Worm (Caenorhabditis elegans): ENCODE data around the gene F47B8.8.
A peak's percentile ranks its signal among the peaks of the same experiment; 100 is the strongest.

The F47B8.8 gene

ce11 chrV:14355738-14356368 is 24.3 kb downstream of the F47B8.8 start, which contains the start of gene cyn-1 (continued):
- TF ChIP-seq bed-1 (GFP tag; IDR thresholded peaks at IDR 0.05) (no peak), ztf-25 (GFP tag; IDR thresholded peaks at IDR 0.05) (no peak), egl-44 (GFP tag; IDR thresholded peaks at IDR 0.05) (no peak), ets-4 (GFP tag; optimal IDR thresholded peaks at IDR 0.05) (no peak), zim-3 (tag; optimal IDR thresholded peaks at IDR 0.05) (no peak), hmg-20 (GFP tag; IDR thresholded peaks at IDR 0.05) (no peak), madf-8 (GFP tag; conservative IDR thresholded peaks at IDR 0.05) (peak; percentile 34; the same call in 1 of the 2 replicates), snpc-4 (GFP tag; optimal IDR thresholded peaks at IDR 0.05) (no peak), snpc-4 (tag; optimal IDR thresholded peaks at IDR 0.05) (peak; percentile 42 to 75 (median 59)), let-526 (GFP tag; IDR thresholded peaks at IDR 0.05) (no peak), ztf-26 (tag; optimal IDR thresholded peaks at IDR 0.05) (peak; percentile 42), egl-18 (GFP tag; IDR thresholded peaks at IDR 0.05) (no peak), hlh-26 (GFP tag; conservative IDR thresholded peaks at IDR 0.05) (no peak), T26A5.8 (tag; optimal IDR thresholded peaks at IDR 0.05) (no peak), F22D6.2 (tag; optimal IDR thresholded peaks at IDR 0.05) (peak; percentile 15), F55B11.4 (tag; optimal IDR thresholded peaks at IDR 0.05; ENCODE audit: borderline replicate concordance, insufficient read depth) (no peak), madf-3 (GFP tag; IDR thresholded peaks at IDR 0.05) (no peak), lin-54 (GFP tag; optimal IDR thresholded peaks at IDR 0.05) (peak; percentile 96), aptf-2 (GFP tag; conservative IDR thresholded peaks at IDR 0.05) (no peak), pha-4 (tag; optimal IDR thresholded peaks at IDR 0.05) (no peak), somi-1 (GFP tag; optimal IDR thresholded peaks at IDR 0.05) (no peak), ceh-79 (tag; optimal IDR thresholded peaks at IDR 0.05) (no peak), F33H1.4 (GFP tag; IDR thresholded peaks at IDR 0.05) (0 out of 2 replicates have a peak, but pooled peaks have one; percentile 52), ama-1 (optimal IDR thresholded peaks at IDR 0.05) (peak; percentile 20), ama-1 (GFP tag; optimal IDR thresholded peaks at IDR 0.05) (no peak), Y67H2A.10 (GFP tag; conservative IDR thresholded peaks at IDR 0.05) (no peak), tlf-1 (GFP tag; optimal IDR thresholded peaks at IDR 0.05) (no peak), rpc-1 (optimal IDR thresholded peaks at IDR 0.05) (no peak), rpc-1 (tag; optimal IDR thresholded peaks at IDR 0.05) (no peak), snpc-3.4 (tag; optimal IDR thresholded peaks at IDR 0.05) (peak; percentile 71), lsl-1 (GFP tag; optimal IDR thresholded peaks at IDR 0.05) (peak; percentile 65), atf-7 (tag; optimal IDR thresholded peaks at IDR 0.05) (no peak), lin-40 (tag; optimal IDR thresholded peaks at IDR 0.05) (peak; percentile 81), nfya-1 (tag; optimal IDR thresholded peaks at IDR 0.05; ENCODE audit: borderline replicate concordance, insufficient read depth) (no peak), C17E4.6 (GFP tag; IDR thresholded peaks at IDR 0.05) (no peak), aptf-3 (GFP tag; IDR thresholded peaks at IDR 0.05) (no peak), F10E7.11 (tag; optimal IDR thresholded peaks at IDR 0.05) (no peak), F39B2.1 (GFP tag; IDR thresholded peaks at IDR 0.05) (no peak), Y53F4B.3 (GFP tag; IDR thresholded peaks at IDR 0.05) (no peak), mes-4 (tag; optimal IDR thresholded peaks at IDR 0.05) (no peak), ztf-18 (tag; optimal IDR thresholded peaks at IDR 0.05) (peak; percentile 96), nhr-90 (tag; optimal IDR thresholded peaks at IDR 0.05) (no peak), ceh-58 (GFP tag; IDR thresholded peaks at IDR 0.05) (no peak), madf-10 (tag; optimal IDR thresholded peaks at IDR 0.05) (peak; percentile 51), mcd-1 (GFP tag; IDR thresholded peaks at IDR 0.05) (peak; percentile 82), mel-28 (tag; optimal IDR thresholded peaks at IDR 0.05; ENCODE audit: borderline replicate concordance) (no peak), ztf-6 (GFP tag; IDR thresholded peaks at IDR 0.05) (no peak), dpff-1 (tag; optimal IDR thresholded peaks at IDR 0.05) (no peak), K12H6.12 (tag; optimal IDR thresholded peaks at IDR 0.05) (no peak), Y95B8A.8 (GFP tag; IDR thresholded peaks at IDR 0.05) (no peak)

Data from whole organism, young adult.